Worm (Caenorhabditis elegans) whole organism, midembryonic: ENCODE data around the gene F38A6.4.

Source experiments
- T22C8.4 ChIP-seq: fragments of 200-800 bp; sonication (Bioruptor generic); IDR thresholded peaks from 2 replicates; pipeline ENCODE4 v1.3.6; 2022; ENCODE audit warnings: missing genetic modification characterization, missing compliant biosample characterization
- cog-1 ChIP-seq: sonication (generic microtip); optimal IDR thresholded peaks from 2 replicates; lab custom pipeline; 2016; ENCODE audit warnings: missing genetic modification characterization, missing compliant biosample characterization
- flt-1 ChIP-seq: fragments of 200-800 bp; sonication (Bioruptor generic); IDR thresholded peaks from 2 replicates; pipeline ENCODE4 v1.3.6; 2022; ENCODE audit warnings: missing genetic modification characterization, missing compliant biosample characterization
- klf-2 ChIP-seq: fragments of 200-800 bp; sonication (Bioruptor generic); conservative IDR thresholded peaks from 2 replicates; pipeline ENCODE4 v1.3.6; 2022; ENCODE audit warnings: missing genetic modification reagents, missing genetic modification characterization, missing compliant biosample characterization
- med-1 ChIP-seq: sonication (generic microtip); optimal IDR thresholded peaks from 2 replicates; lab custom pipeline; 2017; ENCODE audit warnings: missing genetic modification characterization, mild to moderate bottlenecking, missing compliant biosample characterization, antibody characterized with exemption, missing genetic modification reagents; ENCODE audit not compliant: insufficient read depth
- ref-1 ChIP-seq: fragments of 200-800 bp; sonication (Bioruptor generic); conservative IDR thresholded peaks from 2 replicates; pipeline ENCODE4 v1.3.6; 2022; ENCODE audit warnings: missing genetic modification reagents, missing genetic modification characterization, missing compliant biosample characterization
- tab-1 ChIP-seq: fragments of 200-800 bp; sonication (Bioruptor generic); IDR thresholded peaks from 2 replicates; pipeline ENCODE4 v1.3.6; 2022; ENCODE audit warnings: missing genetic modification characterization, missing compliant biosample characterization
- ztf-23 ChIP-seq: fragments of 200-800 bp; sonication (Bioruptor generic); IDR thresholded peaks from 2 replicates; pipeline ENCODE4 v1.3.6; 2022; ENCODE audit warnings: missing genetic modification reagents, missing genetic modification characterization, missing compliant biosample characterization
- ztf-29 ChIP-seq: fragments of 200-800 bp; sonication (Bioruptor generic); IDR thresholded peaks from 2 replicates; pipeline ENCODE4 v1.3.6; 2022; ENCODE audit warnings: missing genetic modification reagents, missing genetic modification characterization, missing compliant biosample characterization

ce11 chrV:20776761-20777160 lies 1.6 kb upstream of the F38A6.4 start:
- TF ChIP-seq ref-1 (GFP tag; lab: Robert Waterston, UW) = no peak
- no peak for TF ChIP-seq tab-1 (GFP tag; lab: Robert Waterston, UW)
- TF ChIP-seq cog-1 = no peak
- no peak for TF ChIP-seq ztf-23 (GFP tag; lab: Robert Waterston, UW)
- TF ChIP-seq flt-1 (GFP tag; lab: Robert Waterston, UW) = no peak
- TF ChIP-seq klf-2 (GFP tag; lab: Robert Waterston, UW) = no peak
- no peak for TF ChIP-seq med-1
- TF ChIP-seq T22C8.4 (GFP tag; lab: Robert Waterston, UW) = no peak
- no peak for TF ChIP-seq ztf-29
